Worm (Caenorhabditis elegans): ENCODE measurements around the gene rpl-3.

Gene rpl-3

ce11 chrIII:3869292-3869781 is 1.7 kb downstream of the rpl-3 start (continued):
- TF ChIP-seq ztf-7 (tag; optimal IDR thresholded peaks at IDR 0.05) (no peak), daf-19 (GFP tag; conservative IDR thresholded peaks at IDR 0.05) (no peak), lin-13 (GFP tag; optimal IDR thresholded peaks at IDR 0.05) (peak; percentile 71), lim-7 (GFP tag; IDR thresholded peaks at IDR 0.05) (peak; percentile 64), ceh-28 (tag; optimal IDR thresholded peaks at IDR 0.05) (no peak), tra-1 (GFP tag; IDR thresholded peaks at IDR 0.05) (no peak; the same call in 1 of the 2 replicates), cey-2 (tag; optimal IDR thresholded peaks at IDR 0.05; ENCODE audit: borderline replicate concordance, insufficient read depth) (no peak), sdz-12 (GFP tag; optimal IDR thresholded peaks at IDR 0.05) (no peak), F10B5.3 (tag; optimal IDR thresholded peaks at IDR 0.05) (no peak), nhr-6 (tag; optimal IDR thresholded peaks at IDR 0.05) (no peak), Y5F2A.4 (GFP tag; optimal IDR thresholded peaks at IDR 0.05) (peak; percentile 57), fos-1 (tag; optimal IDR thresholded peaks at IDR 0.05) (no peak), ztf-11 (tag; optimal IDR thresholded peaks at IDR 0.05) (no peak), nhr-25 (tag; optimal IDR thresholded peaks at IDR 0.05; ENCODE audit: borderline replicate concordance, insufficient read depth) (no peak), F49E8.2 (tag; optimal IDR thresholded peaks at IDR 0.05; ENCODE audit: borderline replicate concordance) (peak; percentile 96), daf-8 (GFP tag; IDR thresholded peaks at IDR 0.05) (no peak), hlh-30 (tag; optimal IDR thresholded peaks at IDR 0.05; ENCODE audit: insufficient read depth) (no peak), nhr-237 (tag; optimal IDR thresholded peaks at IDR 0.05) (no peak), lsy-2 (tag; optimal IDR thresholded peaks at IDR 0.05) (peak; percentile 53 to 54), lin-29 (GFP tag; IDR thresholded peaks at IDR 0.05) (no peak), nhr-11 (tag; optimal IDR thresholded peaks at IDR 0.05) (no peak), attf-4 (tag; optimal IDR thresholded peaks at IDR 0.05) (no peak), pqm-1 (tag; optimal IDR thresholded peaks at IDR 0.05) (no peak), egl-27 (tag; optimal IDR thresholded peaks at IDR 0.05) (no peak)

DNA sequence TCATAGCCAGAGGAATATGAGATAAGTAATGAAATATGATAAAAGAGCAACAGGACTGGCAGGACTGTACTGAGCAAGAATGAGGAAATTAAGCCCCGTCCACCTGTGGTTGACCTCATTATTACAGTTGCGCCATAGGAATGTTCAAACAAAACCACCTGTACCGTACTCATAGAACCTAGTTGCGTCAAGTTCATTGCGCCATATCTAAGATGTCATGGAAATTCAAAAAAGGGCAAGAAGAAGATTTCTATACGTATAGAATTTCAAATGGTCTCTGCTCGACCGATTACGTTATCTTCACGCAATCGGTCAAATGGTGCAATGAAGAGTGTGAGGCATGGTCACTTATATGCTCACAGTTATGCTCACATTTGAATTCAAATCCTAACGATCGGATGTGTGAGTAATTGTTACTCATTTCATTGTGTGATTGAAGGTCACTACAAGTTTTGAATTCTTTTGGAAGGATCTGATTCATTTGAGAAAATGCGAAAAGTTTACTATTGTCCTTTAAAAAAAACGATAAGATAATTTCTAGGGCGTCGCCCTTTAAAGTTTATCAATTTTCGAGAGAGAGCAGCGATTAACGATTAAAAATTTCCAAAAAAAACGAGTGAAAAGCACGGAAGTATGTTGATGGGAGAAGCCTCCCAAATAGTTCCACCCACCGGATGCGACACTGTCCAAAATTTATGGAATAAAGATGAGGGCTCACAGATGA is 4.3 kb downstream of the rpl-3 start:
- TF ChIP-seq daf-16 (GFP tag; optimal IDR thresholded peaks at IDR 0.05) (no peak), daf-16 (tag; optimal IDR thresholded peaks at IDR 0.05) (peak; percentile 34), lin-1 (GFP tag; IDR thresholded peaks at IDR 0.05) (peak; percentile 22; the same call in 1 of the 2 replicates), zfp-2 (tag; optimal IDR thresholded peaks at IDR 0.05) (no peak), Y105C5A.15 (GFP tag; IDR thresholded peaks at IDR 0.05) (no peak), unc-62 (GFP tag; optimal IDR thresholded peaks at IDR 0.05 in 1 of 2) (peak in 1 of 2 experiments; percentile 1), unc-62 (tag; optimal IDR thresholded peaks at IDR 0.05) (no peak), pqm-1 (tag; optimal IDR thresholded peaks at IDR 0.05) (peak; percentile 9)

DNA sequence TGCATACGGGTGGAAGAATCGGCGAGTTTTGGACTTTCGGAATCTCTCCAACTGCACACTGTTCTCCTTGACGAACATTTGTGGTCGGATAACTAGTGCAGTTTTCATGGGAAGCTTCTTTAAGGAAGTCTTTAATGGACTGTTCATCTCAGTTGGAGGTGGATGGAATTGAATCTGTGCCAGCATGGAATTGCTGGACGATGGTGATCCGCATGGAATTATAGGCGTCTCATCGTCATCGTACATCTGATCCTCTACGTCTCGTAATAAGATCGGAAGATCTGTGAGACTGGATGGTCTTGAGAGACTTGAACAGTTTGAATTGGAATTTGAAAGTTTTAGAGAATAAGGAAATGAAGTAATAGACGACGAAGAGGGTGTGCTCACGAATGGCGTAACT is 5.3 kb downstream of the rpl-3 start:
- TF ChIP-seq aha-1 (tag) (peak; percentile 49), lin-38 (GFP tag; IDR thresholded peaks at IDR 0.05) (no peak), aly-2 (tag; optimal IDR thresholded peaks at IDR 0.05) (no peak), ceh-28 (tag; optimal IDR thresholded peaks at IDR 0.05) (no peak), ZK337.2 (GFP tag; IDR thresholded peaks at IDR 0.05) (peak; percentile 37; the same call in 1 of the 2 replicates), tag-97 (GFP tag; IDR thresholded peaks at IDR 0.05) (no peak), sdz-12 (GFP tag; optimal IDR thresholded peaks at IDR 0.05) (peak; percentile 42), zfp-3 (GFP tag; conservative IDR thresholded peaks at IDR 0.05) (no peak), dmd-6 (GFP tag; IDR thresholded peaks at IDR 0.05) (no peak)
